ENCODE assay signal across 1 fruit fly cellular context in genomic region chr3R:22194763-22195410, dm6.
TF ChIP-seq lines count a peak whose summit lies in the region.

No protein-coding gene starts in this region.

TF ChIP-seq in whole organism, embryonic, 481 proteins besides CTCF, POLR2A, EP300 and RAD21 (continued from another document):
- TF ChIP-seq Med (GFP tag; lab: Kevin White, UChicago) = peak; percentile 31
- TF ChIP-seq Myb (GFP tag; optimal IDR thresholded peaks at IDR 0.05; lab: Kevin White, UChicago) = no peak
- TF ChIP-seq CG7928 (GFP tag; optimal IDR thresholded peaks at IDR 0.05; lab: Kevin White, UChicago) = no peak
- no peak for TF ChIP-seq CG6175 (GFP tag; IDR thresholded peaks at IDR 0.05; lab: Robert Waterston, UW)
- no peak for TF ChIP-seq Scr (GFP tag; IDR thresholded peaks at IDR 0.05; lab: Robert Waterston, UW; ENCODE audit: partially characterized antibody)
- no peak for TF ChIP-seq Doc2 (GFP tag; IDR thresholded peaks at IDR 0.05; lab: Robert Waterston, UW)
- no peak for TF ChIP-seq cato (GFP tag; optimal IDR thresholded peaks at IDR 0.05; lab: Kevin White, UChicago; ENCODE audit: borderline replicate concordance)
- TF ChIP-seq CG3163 (GFP tag; optimal IDR thresholded peaks at IDR 0.05; lab: Kevin White, UChicago) = no peak
- no peak for TF ChIP-seq pzg (GFP tag; optimal IDR thresholded peaks at IDR 0.05; lab: Kevin White, UChicago)
- no peak for TF ChIP-seq slbo (GFP tag; IDR thresholded peaks at IDR 0.05; lab: Robert Waterston, UW)
- TF ChIP-seq CG31441 (GFP tag; IDR thresholded peaks at IDR 0.05; lab: Robert Waterston, UW) = no peak
- TF ChIP-seq CG11696 (GFP tag; IDR thresholded peaks at IDR 0.05; lab: Robert Waterston, UW) = peak; percentile 62; the same call in 1 of the 2 replicates
- no peak for TF ChIP-seq CG13424 (tag; optimal IDR thresholded peaks at IDR 0.05; lab: Kevin White, UChicago)
- TF ChIP-seq cg (GFP tag; optimal IDR thresholded peaks at IDR 0.05; lab: Kevin White, UChicago) = no peak
- TF ChIP-seq CG10366 (GFP tag; IDR thresholded peaks at IDR 0.05; lab: Robert Waterston, UW) = no peak
- no peak for TF ChIP-seq CG3065 (GFP tag; optimal IDR thresholded peaks at IDR 0.05; lab: Kevin White, UChicago)
- TF ChIP-seq CG9727 (GFP tag; optimal IDR thresholded peaks at IDR 0.05; lab: Kevin White, UChicago) = peak; percentile 14
- TF ChIP-seq B-H2 (GFP tag; optimal IDR thresholded peaks at IDR 0.05; lab: Kevin White, UChicago) = no peak
- no peak for TF ChIP-seq CG32532 (GFP tag; IDR thresholded peaks at IDR 0.05; lab: Robert Waterston, UW)
- no peak for TF ChIP-seq her (GFP tag; optimal IDR thresholded peaks at IDR 0.05; lab: Kevin White, UChicago)
- TF ChIP-seq Antp (GFP tag; optimal IDR thresholded peaks at IDR 0.05; lab: Kevin White, UChicago) = no peak
- 0 out of 3 replicates have a peak, but pooled peaks have one; percentile 30 for TF ChIP-seq row (GFP tag; IDR thresholded peaks at IDR 0.05; lab: Robert Waterston, UW)
- TF ChIP-seq CG10209 (GFP tag; optimal IDR thresholded peaks at IDR 0.05; lab: Kevin White, UChicago) = no peak
- no peak for TF ChIP-seq Poxn (GFP tag; IDR thresholded peaks at IDR 0.05; lab: Robert Waterston, UW)
- no peak for TF ChIP-seq CG14441 (GFP tag; IDR thresholded peaks at IDR 0.05; lab: Robert Waterston, UW)
- TF ChIP-seq pnt (GFP tag; optimal IDR thresholded peaks at IDR 0.05; lab: Kevin White, UChicago) = no peak
- TF ChIP-seq tap (tag; optimal IDR thresholded peaks at IDR 0.05; lab: Kevin White, UChicago) = no peak
- TF ChIP-seq CG14860 (GFP tag; IDR thresholded peaks at IDR 0.05; lab: Robert Waterston, UW; ENCODE audit: partially characterized antibody) = no peak
- no peak for TF ChIP-seq Taf1 (GFP tag; IDR thresholded peaks at IDR 0.05; lab: Robert Waterston, UW)
- no peak for TF ChIP-seq CG6254 (GFP tag; optimal IDR thresholded peaks at IDR 0.05; lab: Kevin White, UChicago)
- TF ChIP-seq CoRest (tag; optimal IDR thresholded peaks at IDR 0.05; lab: Kevin White, UChicago) = no peak
- no peak for TF ChIP-seq sc (optimal IDR thresholded peaks at IDR 0.05; lab: Kevin White, UChicago)
- TF ChIP-seq sc (GFP tag; optimal IDR thresholded peaks at IDR 0.05; lab: Kevin White, UChicago) = no peak
- no peak for TF ChIP-seq zfh2 (GFP tag; optimal IDR thresholded peaks at IDR 0.05; lab: Kevin White, UChicago)
- no peak for TF ChIP-seq CG15011 (GFP tag; optimal IDR thresholded peaks at IDR 0.05; lab: Kevin White, UChicago)
- no peak for TF ChIP-seq stwl (tag; optimal IDR thresholded peaks at IDR 0.05; lab: Kevin White, UChicago)
- no peak for TF ChIP-seq fu2 (GFP tag; optimal IDR thresholded peaks at IDR 0.05; lab: Kevin White, UChicago)
- peak; percentile 19 for TF ChIP-seq dmrt11E (tag; optimal IDR thresholded peaks at IDR 0.05; lab: Kevin White, UChicago)
- TF ChIP-seq CG11504 (tag; optimal IDR thresholded peaks at IDR 0.05; lab: Kevin White, UChicago) = peak; percentile 23
- TF ChIP-seq lab (GFP tag; optimal IDR thresholded peaks at IDR 0.05; lab: Kevin White, UChicago) = no peak
- TF ChIP-seq CG31388 (GFP tag; optimal IDR thresholded peaks at IDR 0.05; lab: Kevin White, UChicago) = no peak
- TF ChIP-seq CG14710 (tag; optimal IDR thresholded peaks at IDR 0.05; lab: Kevin White, UChicago) = peak; percentile 6
- TF ChIP-seq lola (GFP tag; optimal IDR thresholded peaks at IDR 0.05; lab: Kevin White, UChicago) = peak in 1 of 3 experiments; percentile 7
